Worm (Caenorhabditis elegans) whole organism, late embryonic: ENCODE measurements around the gene vps-52.

Source experiments
- C08G9.2 ChIP-seq: sonication (generic microtip); optimal IDR thresholded peaks from 2 replicates; lab custom pipeline; 2016; ENCODE audit warnings: mild to moderate bottlenecking, missing genetic modification characterization, moderate library complexity, missing compliant biosample characterization
- C38D4.7 ChIP-seq: fragments of 200-800 bp; sonication (Bioruptor generic); optimal IDR thresholded peaks from 2 replicates; lab custom pipeline; 2018; ENCODE audit warnings: mild to moderate bottlenecking, missing genetic modification characterization, moderate library complexity, missing compliant biosample characterization
- F13H6.1 ChIP-seq: sonication (generic microtip); optimal IDR thresholded peaks from 2 replicates; lab custom pipeline; 2016; ENCODE audit warnings: missing genetic modification characterization, missing compliant biosample characterization
- K09A11.1 ChIP-seq: sonication (generic microtip); optimal IDR thresholded peaks from 2 replicates; lab custom pipeline; 2017; ENCODE audit warnings: antibody characterized with exemption, mild to moderate bottlenecking, missing genetic modification characterization, missing compliant biosample characterization; ENCODE audit not compliant: insufficient read depth
- T23F11.4 ChIP-seq: fragments of 200-800 bp; sonication (Bioruptor generic); optimal IDR thresholded peaks from 2 replicates; lab custom pipeline; 2018; ENCODE audit warnings: mild to moderate bottlenecking, missing genetic modification characterization, missing compliant biosample characterization
- Y22D7AL.16 ChIP-seq: sonication (generic microtip); optimal IDR thresholded peaks from 2 replicates; lab custom pipeline; 2016; ENCODE audit warnings: missing genetic modification characterization, missing compliant biosample characterization
- ahr-1 ChIP-seq: sonication (generic microtip); optimal IDR thresholded peaks from 2 replicates; lab custom pipeline; 2016; ENCODE audit warnings: missing genetic modification characterization, missing compliant biosample characterization
- ceh-19 ChIP-seq: fragments of 200-800 bp; sonication (Bioruptor generic); optimal IDR thresholded peaks from 2 replicates; lab custom pipeline; 2018; ENCODE audit warnings: mild to moderate bottlenecking, missing genetic modification characterization, missing compliant biosample characterization
- ceh-24 ChIP-seq: sonication (generic microtip); optimal IDR thresholded peaks from 2 replicates; lab custom pipeline; 2016; ENCODE audit warnings: mild to moderate bottlenecking, missing genetic modification characterization, missing compliant biosample characterization
- ceh-31 ChIP-seq: sonication (generic microtip); optimal IDR thresholded peaks from 2 replicates; lab custom pipeline; 2016; ENCODE audit warnings: missing genetic modification characterization, missing compliant biosample characterization
- ceh-34 ChIP-seq: sonication (generic microtip); optimal IDR thresholded peaks from 2 replicates; lab custom pipeline; 2016; ENCODE audit warnings: mild to moderate bottlenecking, missing genetic modification characterization, missing compliant biosample characterization
- ceh-45 ChIP-seq: fragments of 200-800 bp; sonication (Bioruptor generic); IDR thresholded peaks from 2 replicates; pipeline ENCODE4 v1.3.6; 2022; ENCODE audit warnings: missing genetic modification reagents, missing genetic modification characterization, missing compliant biosample characterization
- ceh-9 ChIP-seq: sonication (generic microtip); optimal IDR thresholded peaks from 2 replicates; lab custom pipeline; 2016; ENCODE audit warnings: mild to moderate bottlenecking, missing genetic modification characterization, inconsistent platforms, missing compliant biosample characterization
- che-1 ChIP-seq: sonication (generic microtip); optimal IDR thresholded peaks from 2 replicates; lab custom pipeline; 2016; ENCODE audit warnings: mild to moderate bottlenecking, missing genetic modification characterization, missing compliant biosample characterization
- dmd-4 ChIP-seq: sonication (generic microtip); optimal IDR thresholded peaks from 2 replicates; lab custom pipeline; 2016; ENCODE audit warnings: borderline replicate concordance, missing genetic modification characterization, missing compliant biosample characterization
- dve-1 ChIP-seq: sonication (generic microtip); optimal IDR thresholded peaks from 2 replicates; lab custom pipeline; 2017; ENCODE audit warnings: antibody characterized with exemption, mild to moderate bottlenecking, missing genetic modification characterization, missing compliant biosample characterization
- eyg-1 ChIP-seq: sonication (generic microtip); optimal IDR thresholded peaks from 2 replicates; lab custom pipeline; 2016; ENCODE audit warnings: missing genotype, missing genetic modification characterization, missing compliant biosample characterization
- fkh-10 ChIP-seq: fragments of 150-350 bp; optimal IDR thresholded peaks from 2 replicates; lab custom pipeline; 2014; ENCODE audit warnings: missing biosample characterization, missing genetic modification reagents, missing genetic modification characterization
- fkh-6 ChIP-seq: sonication (generic microtip); optimal IDR thresholded peaks from 2 replicates; lab custom pipeline; 2016; ENCODE audit warnings: missing genetic modification characterization, missing compliant biosample characterization
- gmeb-2 ChIP-seq: sonication (generic microtip); optimal IDR thresholded peaks from 2 replicates; lab custom pipeline; 2016; ENCODE audit warnings: missing genetic modification characterization, inconsistent platforms, missing compliant biosample characterization
- hlh-13 ChIP-seq: fragments of 200-800 bp; sonication (Bioruptor generic); optimal IDR thresholded peaks from 2 replicates; lab custom pipeline; 2018; ENCODE audit warnings: mild to moderate bottlenecking, missing genetic modification characterization, missing compliant biosample characterization
- hlh-30 ChIP-seq: sonication (generic microtip); optimal IDR thresholded peaks from 2 replicates; lab custom pipeline; 2017; ENCODE audit warnings: antibody characterized with exemption, missing genetic modification characterization, missing compliant biosample characterization; ENCODE audit not compliant: insufficient read depth
- nhr-11 ChIP-seq: fragments of 150-350 bp; optimal IDR thresholded peaks from 2 replicates; lab custom pipeline; 2014; ENCODE audit warnings: missing biosample characterization, missing genetic modification characterization
- pag-3 ChIP-seq: sonication (generic microtip); optimal IDR thresholded peaks from 2 replicates; lab custom pipeline; 2016; ENCODE audit warnings: missing compliant biosample characterization, missing genetic modification characterization, borderline replicate concordance
- pat-9 ChIP-seq: fragments of 200-800 bp; sonication (Bioruptor generic); optimal IDR thresholded peaks from 2 replicates; lab custom pipeline; 2018; ENCODE audit warnings: mild to moderate bottlenecking, missing genetic modification characterization, moderate library complexity, missing compliant biosample characterization
- pax-1 ChIP-seq: fragments of 150-350 bp; optimal IDR thresholded peaks from 2 replicates; lab custom pipeline; 2014; ENCODE audit warnings: missing biosample characterization, missing genetic modification characterization
- pha-2 ChIP-seq: sonication (generic microtip); optimal IDR thresholded peaks from 2 replicates; lab custom pipeline; 2017; ENCODE audit warnings: mild to moderate bottlenecking, missing genetic modification characterization, missing compliant biosample characterization
- pha-4 ChIP-seq: fragments of 150-350 bp; optimal IDR thresholded peaks from 2 replicates; lab custom pipeline; 2018; ENCODE audit warnings: missing biosample characterization, missing genetic modification reagents, missing genetic modification characterization
- pqm-1 ChIP-seq: sonication (generic microtip); optimal IDR thresholded peaks from 2 replicates; lab custom pipeline; 2016; ENCODE audit warnings: missing genetic modification characterization, missing compliant biosample characterization
- ref-2 ChIP-seq: sonication (generic microtip); optimal IDR thresholded peaks from 2 replicates; lab custom pipeline; 2016; ENCODE audit warnings: missing genetic modification characterization, missing compliant biosample characterization
- rnt-1 ChIP-seq: sonication (generic microtip); optimal IDR thresholded peaks from 2 replicates; lab custom pipeline; 2016; ENCODE audit warnings: missing genetic modification characterization, missing compliant biosample characterization
- sdc-2 ChIP-seq: sonication (generic microtip); optimal IDR thresholded peaks from 2 replicates; lab custom pipeline; 2016; ENCODE audit warnings: missing genotype, missing genetic modification characterization, missing compliant biosample characterization
- sox-2 ChIP-seq: fragments of 200-800 bp; sonication (Bioruptor generic); IDR thresholded peaks from 2 replicates; pipeline ENCODE4 v1.3.6; 2022; ENCODE audit warnings: missing genetic modification reagents, missing genetic modification characterization, missing compliant biosample characterization
- unc-3 ChIP-seq, 2 experiments: fragments of 200-800 bp in 1 of 2; sonication (Bioruptor generic) in 1 of 2; sonication (generic microtip) in 1 of 2; conservative IDR thresholded peaks in 1 of 2; optimal IDR thresholded peaks in 1 of 2; 2 replicates each; pipeline versions ENCODE4 v1.3.6 to Lab custom; 2016 to 2022; ENCODE audit warnings: missing compliant biosample characterization in 2 of 2, missing genetic modification characterization in 2 of 2, missing genetic modification reagents in 1 of 2
- zip-5 ChIP-seq: sonication (generic microtip); optimal IDR thresholded peaks from 2 replicates; lab custom pipeline; 2016; ENCODE audit warnings: missing genetic modification characterization, missing compliant biosample characterization
- ztf-16 ChIP-seq: sonication (generic microtip); optimal IDR thresholded peaks from 2 replicates; lab custom pipeline; 2017; ENCODE audit warnings: missing genetic modification characterization, missing compliant biosample characterization

The vps-52 gene

DNA sequence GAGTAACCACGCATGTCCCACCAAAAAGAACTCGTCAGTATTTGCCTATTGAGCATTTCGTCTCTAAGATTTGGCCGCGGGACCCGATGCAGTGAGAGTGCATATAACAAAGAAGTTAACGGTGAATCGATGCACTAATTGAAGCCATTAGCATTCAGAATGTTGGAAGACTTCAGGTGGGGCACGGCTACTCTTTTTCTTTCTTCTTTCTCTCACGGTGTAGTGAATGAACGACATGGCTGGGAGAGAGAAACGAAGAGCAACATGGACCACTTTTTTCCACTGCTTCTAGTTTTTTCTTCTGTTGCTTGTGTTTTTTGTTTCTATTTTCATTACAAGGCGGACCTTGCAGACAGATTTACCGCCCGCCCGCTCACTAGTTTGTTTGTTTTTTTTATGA, 24.0 kb upstream of the vps-52 start:
- no peak for TF ChIP-seq pha-2
- no peak for TF ChIP-seq ceh-45 (GFP tag; lab: Robert Waterston, UW)
- TF ChIP-seq ceh-24 (tag; lab: Kevin White, UChicago) = no peak
- no peak for TF ChIP-seq fkh-10 (GFP tag; lab: Kevin White, UChicago)
- TF ChIP-seq ahr-1 (tag; lab: Kevin White, UChicago) = no peak
- TF ChIP-seq unc-3 (GFP tag; conservative IDR thresholded peaks at IDR 0.05; lab: Robert Waterston, UW) = no peak
- TF ChIP-seq unc-3 (tag; optimal IDR thresholded peaks at IDR 0.05; lab: Kevin White, UChicago) = no peak
- no peak for TF ChIP-seq ceh-31 (tag; lab: Kevin White, UChicago)
- no peak for TF ChIP-seq sox-2 (GFP tag; lab: Robert Waterston, UW)
- no peak for TF ChIP-seq T23F11.4 (GFP tag; lab: Kevin White, UChicago)
- no peak for TF ChIP-seq gmeb-2 (tag; lab: Kevin White, UChicago)
- no peak for TF ChIP-seq C08G9.2
- no peak for TF ChIP-seq sdc-2 (tag; lab: Kevin White, UChicago)
- no peak for TF ChIP-seq hlh-30 (tag; lab: Kevin White, UChicago)
- TF ChIP-seq ceh-34 = no peak
- TF ChIP-seq ref-2 (tag; lab: Kevin White, UChicago) = no peak
- no peak for TF ChIP-seq hlh-13 (GFP tag; lab: Kevin White, UChicago)
- TF ChIP-seq pax-1 (tag; lab: Kevin White, UChicago) = no peak
- TF ChIP-seq fkh-6 = no peak
- no peak for TF ChIP-seq pha-4 (tag; lab: Kevin White, UChicago)

DNA sequence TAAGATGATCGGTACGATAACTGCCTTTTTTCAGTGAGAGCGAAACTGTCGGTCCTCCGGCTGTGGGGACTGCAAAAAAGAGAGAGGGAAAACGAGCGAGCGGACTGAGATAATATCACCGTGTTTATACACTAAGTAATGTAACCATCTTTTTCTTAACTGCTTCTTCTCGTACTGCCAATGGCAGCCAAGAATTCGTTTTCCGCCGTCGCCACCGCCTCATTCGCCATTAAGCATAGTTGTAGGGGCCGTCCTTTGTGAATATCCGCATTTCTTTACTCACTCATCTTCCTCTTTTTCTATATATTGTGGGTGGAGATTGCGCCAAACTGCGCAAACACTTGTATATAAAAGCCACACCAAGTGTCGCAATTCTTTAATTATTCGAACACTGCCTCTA, 18.6 kb upstream of the vps-52 start, which contains the start of gene col-174:
Gene col-174, plus strand, starts transcription at position 301 of the 400 bp plus-strand sequence.
- TF ChIP-seq ceh-19 (no peak), pag-3 (no peak), pqm-1 (tag; lab: Kevin White, UChicago) (no peak), nhr-11 (no peak), che-1 (tag; lab: Kevin White, UChicago) (no peak)
- TF ChIP-seq, all 69 proteins: peak for 0

DNA sequence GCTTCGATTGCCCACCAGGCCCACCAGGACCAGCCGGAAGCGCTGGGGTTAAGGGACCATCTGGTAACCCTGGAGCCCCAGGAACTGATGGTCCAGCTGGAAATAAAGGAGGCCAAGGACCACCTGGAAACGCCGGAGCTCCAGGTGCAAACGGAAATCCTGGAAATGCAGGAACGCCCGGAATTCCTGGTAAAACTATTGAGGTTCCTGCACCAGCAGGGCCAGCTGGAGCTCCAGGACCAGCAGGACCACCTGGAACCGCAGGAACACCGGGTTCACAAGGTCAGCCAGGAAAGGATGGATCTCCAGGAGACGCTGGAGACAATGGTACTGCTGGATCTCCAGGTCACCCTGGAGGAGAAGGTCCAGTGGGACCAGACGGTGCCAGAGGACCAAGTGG, 17.4 kb upstream of the vps-52 start:
- TF ChIP-seq F13H6.1 (tag; lab: Kevin White, UChicago) (no peak), Y22D7AL.16 (no peak), eyg-1 (no peak), C38D4.7 (GFP tag; lab: Kevin White, UChicago) (no peak), zip-5 (no peak), ztf-16 (tag; lab: Kevin White, UChicago) (no peak), pat-9 (tag; lab: Kevin White, UChicago) (no peak), rnt-1 (tag; lab: Kevin White, UChicago) (no peak)

- TF ChIP-seq fkh-6 (no peak), unc-3 (GFP tag; conservative IDR thresholded peaks at IDR 0.05; lab: Robert Waterston, UW) (no peak), unc-3 (tag; optimal IDR thresholded peaks at IDR 0.05; lab: Kevin White, UChicago) (no peak), dve-1 (tag; lab: Kevin White, UChicago) (no peak), ztf-16 (tag; lab: Kevin White, UChicago) (no peak), ceh-9 (tag; lab: Kevin White, UChicago) (no peak), rnt-1 (tag; lab: Kevin White, UChicago) (no peak), eyg-1 (no peak), ceh-31 (tag; lab: Kevin White, UChicago) (no peak), C38D4.7 (GFP tag; lab: Kevin White, UChicago) (no peak), K09A11.1 (tag; lab: Kevin White, UChicago) (no peak), zip-5 (no peak), dmd-4 (tag; lab: Kevin White, UChicago) (no peak)
Measured at ce11 chrX:7548158-7548557, 17.0 kb upstream of the vps-52 start, which contains the start of gene F46C8.1. Gene F46C8.1 (plus strand): TSS chrX:7548458.
